Worm (Caenorhabditis elegans): Measurements from ENCODE around the gene C56G2.15.

DNA sequence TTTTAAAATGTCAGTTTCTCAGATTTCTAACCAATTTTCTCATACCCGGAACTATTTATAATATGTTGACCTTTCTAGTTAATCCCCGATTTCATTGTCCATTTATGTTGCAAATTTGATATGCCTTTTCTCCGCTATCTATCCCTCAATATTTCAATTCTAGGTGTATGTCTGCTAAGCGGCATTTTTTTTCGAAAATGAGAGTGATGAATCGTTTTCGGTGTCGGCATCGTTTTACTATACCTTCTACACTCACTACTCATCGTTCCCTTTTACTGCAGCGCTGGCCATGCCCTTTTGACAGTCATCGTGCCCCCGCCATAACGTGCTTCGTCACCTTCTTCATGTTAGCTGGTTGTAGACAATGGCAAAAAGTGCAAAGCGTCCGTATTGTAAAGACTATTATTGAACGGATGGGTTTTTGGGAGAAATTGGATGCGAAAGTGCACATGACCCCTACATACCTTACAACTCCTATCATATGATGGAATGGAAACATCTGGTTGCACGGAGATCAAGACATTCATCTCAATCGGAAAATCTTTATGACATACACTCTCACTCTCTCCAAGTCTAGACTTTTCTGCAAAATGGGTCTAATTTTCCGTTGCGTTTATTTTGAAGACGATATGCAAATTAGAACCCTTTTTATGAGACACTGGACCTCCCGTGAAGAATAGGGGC lies 8.4 kb downstream of the C56G2.15 start:
- TF ChIP-seq mdl-1 (tag; optimal IDR thresholded peaks at IDR 0.05) = peak in 1 of 2 experiments; percentile 34
- no peak for TF ChIP-seq ZK337.2 (GFP tag; IDR thresholded peaks at IDR 0.05)
- no peak for TF ChIP-seq aly-2 (tag; optimal IDR thresholded peaks at IDR 0.05)
- TF ChIP-seq attf-4 (tag; optimal IDR thresholded peaks at IDR 0.05) = no peak
- no peak for TF ChIP-seq pha-4 (GFP tag; IDR thresholded peaks at IDR 0.05)
- TF ChIP-seq pha-4 (tag; optimal IDR thresholded peaks at IDR 0.05) = no peak
- peak in 1 of 2 experiments; percentile 98 for TF ChIP-seq unc-62 (GFP tag; optimal IDR thresholded peaks at IDR 0.05 in 1 of 2)
- no peak for TF ChIP-seq unc-62 (tag; optimal IDR thresholded peaks at IDR 0.05)
- TF ChIP-seq madf-9 (GFP tag; conservative IDR thresholded peaks at IDR 0.05) = no peak
- no peak for TF ChIP-seq ceh-20 (GFP tag; IDR thresholded peaks at IDR 0.05)
- peak; percentile 86 for TF ChIP-seq hlh-30 (tag; optimal IDR thresholded peaks at IDR 0.05; ENCODE audit: insufficient read depth)
- TF ChIP-seq nhr-76 (tag; optimal IDR thresholded peaks at IDR 0.05) = no peak

All from whole organism, L4 larva.